Fruit fly (Drosophila melanogaster) whole organism, wandering third instar larva: ENCODE results near the gene CG12992.

Source experiments
- CrebA ChIP-seq: fragments of 200-800 bp; sonication (Bioruptor generic); optimal IDR thresholded peaks from 2 replicates; lab custom pipeline; 2016; ENCODE audit warnings: missing biosample characterization, mild to moderate bottlenecking, missing genetic modification characterization, borderline replicate concordance
- Dfd ChIP-seq: fragments of >200 bp; optimal IDR thresholded peaks from 2 replicates; lab custom pipeline; 2017; ENCODE audit warnings: missing biosample characterization, missing genetic modification characterization
- Dif ChIP-seq: fragments of 200-275, 200-300 bp; sonication (Bioruptor generic); optimal IDR thresholded peaks from 2 replicates; lab custom pipeline; 2018; ENCODE audit warnings: missing biosample characterization, missing genetic modification characterization; ENCODE audit not compliant: partially characterized antibody
- HLH106 ChIP-seq: fragments of 200-800 bp; optimal IDR thresholded peaks from 3 replicates; lab custom pipeline; 2019; ENCODE audit warnings: missing biosample characterization, mild to moderate bottlenecking, missing genetic modification characterization, moderate library complexity
- Hnf4 ChIP-seq: fragments of 200-800 bp; sonication (Bioruptor generic); optimal IDR thresholded peaks from 2 replicates; lab custom pipeline; 2016; ENCODE audit warnings: missing biosample characterization, mild to moderate bottlenecking, missing genetic modification characterization
- Hr83 ChIP-seq: fragments of 200-300 bp; sonication (Bioruptor generic); optimal IDR thresholded peaks from 2 replicates; lab custom pipeline; 2016; ENCODE audit warnings: missing biosample characterization, mild to moderate bottlenecking, missing genetic modification characterization, moderate library complexity; ENCODE audit not compliant: poor library complexity, severe bottlenecking
- Jra ChIP-seq: sonication (Bioruptor generic); optimal IDR thresholded peaks from 2 replicates; lab custom pipeline; 2016; ENCODE audit warnings: missing biosample characterization, missing genetic modification characterization
- Mio ChIP-seq: sonication (Bioruptor generic); optimal IDR thresholded peaks from 2 replicates; lab custom pipeline; 2016; ENCODE audit warnings: missing biosample characterization, missing genetic modification characterization
- Myc ChIP-seq: fragments of >200 bp; optimal IDR thresholded peaks from 2 replicates; lab custom pipeline; 2017
- N ChIP-seq: fragments of >200 bp; optimal IDR thresholded peaks from 2 replicates; lab custom pipeline; 2018; ENCODE audit warnings: missing biosample characterization, missing external identifiers, missing genetic modification characterization
- OdsH ChIP-seq: fragments of 200-800 bp; sonication (Bioruptor generic); optimal IDR thresholded peaks from 2 replicates; lab custom pipeline; 2016; ENCODE audit warnings: missing biosample characterization, mild to moderate bottlenecking, missing genetic modification characterization
- Rel ChIP-seq, 2 experiments: fragments of 200-800 bp; sonication (Bioruptor generic) in 1 of 2; optimal IDR thresholded peaks; 2 replicates in 1 of 2; 3 replicates in 1 of 2; lab custom pipeline; 2016 to 2019; ENCODE audit warnings: mild to moderate bottlenecking in 2 of 2, missing biosample characterization in 2 of 2, missing genetic modification characterization in 2 of 2, moderate library complexity in 1 of 2
- Sp1 ChIP-seq: fragments of 200-800 bp; sonication (Bioruptor generic); optimal IDR thresholded peaks from 3 replicates; lab custom pipeline; 2019; ENCODE audit warnings: missing biosample characterization, mild to moderate bottlenecking, missing genetic modification characterization, moderate library complexity
- Vsx2 ChIP-seq: fragments of 200-300, 225-300 bp; sonication (Bioruptor generic); optimal IDR thresholded peaks from 2 replicates; lab custom pipeline; 2018; ENCODE audit warnings: missing biosample characterization, missing genetic modification characterization; ENCODE audit not compliant: partially characterized antibody
- br ChIP-seq: fragments of 200-800 bp; sonication (Bioruptor generic); optimal IDR thresholded peaks from 2 replicates; lab custom pipeline; 2016; ENCODE audit warnings: missing biosample characterization, missing genetic modification characterization
- dl ChIP-seq, 2 experiments: fragments of 175-275, 200-275 bp in 1 of 2; fragments of 200-275 bp in 1 of 2; sonication (Bioruptor generic); optimal IDR thresholded peaks; lab custom pipeline; 2018; ENCODE audit warnings: mild to moderate bottlenecking in 2 of 2, missing biosample characterization in 2 of 2, missing genetic modification characterization in 2 of 2, moderate library complexity in 2 of 2; ENCODE audit not compliant: partially characterized antibody in 2 of 2, insufficient read depth in 1 of 2
- dmrt93B ChIP-seq: fragments of 200-800 bp; sonication (Bioruptor generic); optimal IDR thresholded peaks from 2 replicates; lab custom pipeline; 2018; ENCODE audit warnings: missing biosample characterization, mild to moderate bottlenecking, missing genetic modification characterization
- dsf ChIP-seq: sonication (Bioruptor generic); optimal IDR thresholded peaks from 2 replicates; lab custom pipeline; 2016; ENCODE audit warnings: missing biosample characterization, missing genetic modification characterization, borderline replicate concordance
- ey ChIP-seq: fragments of 200-800 bp; sonication (Bioruptor generic); optimal IDR thresholded peaks from 2 replicates; lab custom pipeline; 2016; ENCODE audit warnings: missing biosample characterization, missing genetic modification characterization
- foxo ChIP-seq, 2 experiments: fragments of 200-800 bp; sonication (Bioruptor generic); optimal IDR thresholded peaks; 2 replicates in 1 of 2; 3 replicates in 1 of 2; lab custom pipeline; 2016 to 2017; ENCODE audit warnings: missing biosample characterization in 2 of 2, missing genetic modification characterization in 2 of 2
- fru ChIP-seq: fragments of 200-800 bp; sonication (Bioruptor generic); optimal IDR thresholded peaks from 3 replicates; lab custom pipeline; 2016; ENCODE audit warnings: missing biosample characterization, mild to moderate bottlenecking, missing genetic modification characterization
- h ChIP-seq: fragments of 200-800 bp; sonication (Bioruptor generic); optimal IDR thresholded peaks from 3 replicates; lab custom pipeline; 2016; ENCODE audit warnings: missing biosample characterization, mild to moderate bottlenecking, missing genetic modification characterization
- lola ChIP-seq: fragments of >200 bp; optimal IDR thresholded peaks from 2 replicates; lab custom pipeline; 2017; ENCODE audit warnings: missing biosample characterization, missing genetic modification characterization
- pan ChIP-seq: fragments of >200 bp; optimal IDR thresholded peaks from 2 replicates; lab custom pipeline; 2017
- psq ChIP-seq: fragments of 200-800 bp; sonication (Bioruptor generic); optimal IDR thresholded peaks from 3 replicates; lab custom pipeline; 2017; ENCODE audit warnings: missing biosample characterization, mild to moderate bottlenecking, missing genetic modification characterization, moderate library complexity
- rgr ChIP-seq: fragments of 200-800 bp; sonication (Bioruptor generic); optimal IDR thresholded peaks from 3 replicates; lab custom pipeline; 2016; ENCODE audit warnings: missing biosample characterization, mild to moderate bottlenecking, missing genetic modification characterization
- tai ChIP-seq: sonication (Bioruptor generic); optimal IDR thresholded peaks from 2 replicates; lab custom pipeline; 2016; ENCODE audit warnings: missing biosample characterization, missing genetic modification characterization
- usp ChIP-seq: fragments of >200 bp; optimal IDR thresholded peaks from 2 replicates; lab custom pipeline; 2017; ENCODE audit warnings: missing biosample characterization, missing genetic modification characterization
- woc ChIP-seq: sonication (Bioruptor generic); optimal IDR thresholded peaks from 2 replicates; lab custom pipeline; 2016; ENCODE audit warnings: missing biosample characterization, mild to moderate bottlenecking, missing genetic modification characterization

Gene CG12992

dm6 chrX:17575846-17576245, 12.8 kb upstream of the CG12992 start:
- TF ChIP-seq Hr83 (GFP tag; lab: Kevin White, UChicago) (no peak), N (GFP tag; lab: Kevin White, UChicago) (no peak), psq (peak; percentile 29)

- TF ChIP-seq dl (GFP tag; optimal IDR thresholded peaks at IDR 0.05; lab: Kevin White, UChicago; ENCODE audit: insufficient read depth in 1 of 2, partially characterized antibody in 2 of 2) (no peak), CrebA (no peak), Dfd (no peak), usp (GFP tag; lab: Kevin White, UChicago) (no peak), foxo (GFP tag; optimal IDR thresholded peaks at IDR 0.05; lab: Kevin White, UChicago) (no peak), rgr (GFP tag; lab: Kevin White, UChicago) (no peak), Dif (GFP tag; lab: Kevin White, UChicago) (no peak), dmrt93B (GFP tag; lab: Kevin White, UChicago) (no peak)
These were observed 12.1 kb upstream of the CG12992 start for dm6 chrX:17576606-17577005.

DNA sequence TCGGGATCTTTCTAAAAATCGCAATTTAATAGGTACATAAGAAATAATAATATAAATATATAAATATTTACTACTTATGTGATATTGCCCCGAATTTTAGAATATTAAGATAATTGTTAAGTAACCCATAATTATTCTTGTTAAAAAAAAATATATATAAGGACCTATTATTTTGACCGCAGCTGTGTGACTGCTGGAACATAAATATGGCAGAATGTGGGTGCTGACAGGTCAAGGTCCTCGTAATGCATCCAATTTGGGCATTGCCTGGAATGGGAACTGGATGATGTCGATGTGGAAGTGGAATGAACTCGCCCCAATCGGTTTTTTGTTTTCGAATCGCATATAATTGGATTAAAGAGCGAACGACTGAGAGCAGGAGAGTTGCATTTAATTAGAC, 11.3 kb upstream of the CG12992 start:
- no peak for TF ChIP-seq usp (GFP tag; lab: Kevin White, UChicago)
- peak; percentile 26 for TF ChIP-seq HLH106
- TF ChIP-seq Hnf4 (GFP tag; lab: Kevin White, UChicago): no peak
- TF ChIP-seq psq: no peak
- peak; percentile 5 for TF ChIP-seq Sp1
- no peak for TF ChIP-seq foxo (GFP tag; optimal IDR thresholded peaks at IDR 0.05; lab: Kevin White, UChicago)
- no peak for TF ChIP-seq lola
- TF ChIP-seq dsf (GFP tag; lab: Kevin White, UChicago): no peak
- TF ChIP-seq Dif (GFP tag; lab: Kevin White, UChicago): no peak

- TF ChIP-seq Hr83 (GFP tag; lab: Kevin White, UChicago) (no peak), HLH106 (peak; percentile 38), fru (GFP tag; lab: Kevin White, UChicago) (peak; percentile 37), rgr (GFP tag; lab: Kevin White, UChicago) (no peak), Vsx2 (GFP tag; lab: Kevin White, UChicago) (no peak), woc (GFP tag; lab: Kevin White, UChicago) (peak; percentile 72), h (GFP tag; lab: Kevin White, UChicago) (peak; percentile 29), pan (lab: Kevin White, UChicago) (peak; percentile 55), foxo (GFP tag; optimal IDR thresholded peaks at IDR 0.05; lab: Kevin White, UChicago) (peak in 1 of 2 experiments; percentile 50), Hnf4 (GFP tag; lab: Kevin White, UChicago) (peak; percentile 23), psq (peak; percentile 13), ey (GFP tag; lab: Kevin White, UChicago) (peak; percentile 24), Mio (no peak), OdsH (GFP tag; lab: Kevin White, UChicago) (no peak), tai (GFP tag; lab: Kevin White, UChicago) (no peak), Myc (lab: Kevin White, UChicago) (no peak), Rel (GFP tag; optimal IDR thresholded peaks at IDR 0.05; lab: Kevin White, UChicago) (no peak), Rel (tag; optimal IDR thresholded peaks at IDR 0.05; lab: Kevin White, UChicago) (peak; percentile 27), Jra (GFP tag; lab: Kevin White, UChicago) (peak; percentile 2), Sp1 (peak; percentile 1), br (GFP tag; lab: Kevin White, UChicago) (peak; percentile 46), dmrt93B (GFP tag; lab: Kevin White, UChicago) (peak; percentile 27)
These were observed 10.5 kb upstream of the CG12992 start for dm6 chrX:17578124-17578523.

DNA sequence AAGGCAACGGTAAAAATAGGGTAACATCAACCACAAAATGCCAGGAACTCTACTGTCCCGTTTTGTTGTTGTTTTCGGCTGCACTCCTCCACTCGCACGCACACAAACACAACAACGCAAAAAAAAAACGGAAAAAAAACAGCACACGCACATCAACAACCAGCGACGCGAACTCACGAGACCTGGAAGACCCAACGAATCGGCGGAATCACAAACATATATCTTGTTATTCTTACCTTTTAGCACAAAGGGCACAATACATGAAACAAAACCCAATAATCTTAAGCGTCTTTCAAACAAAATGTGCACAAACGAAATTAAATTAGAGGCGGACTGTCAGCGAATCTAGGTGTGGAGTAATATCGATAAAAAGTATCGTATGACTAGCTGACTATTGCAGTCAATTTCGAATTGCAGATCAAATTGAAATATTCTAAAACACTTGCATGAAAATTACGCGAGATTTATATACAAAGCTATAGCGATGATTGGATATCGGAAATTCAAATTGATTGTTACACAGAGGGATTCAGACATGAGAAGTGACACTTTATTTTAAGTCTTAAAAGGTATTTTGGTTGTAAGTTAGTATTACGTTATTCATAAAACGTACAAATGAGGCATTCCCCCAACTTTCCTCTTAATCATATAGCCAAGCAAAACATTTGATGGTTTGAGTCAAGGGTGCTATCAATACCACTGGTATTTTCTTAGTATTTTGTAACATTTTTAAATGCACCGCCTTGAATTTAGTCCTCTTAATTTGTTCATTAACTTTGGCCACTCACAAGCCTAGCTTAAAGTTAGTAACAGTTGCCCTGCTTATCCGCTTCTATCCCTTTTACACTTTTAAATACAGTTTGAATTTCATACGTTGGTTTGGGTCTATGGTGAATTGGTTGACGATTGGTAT, 9.5 kb upstream of the CG12992 start, which contains the start of gene Ankle2:
TSS of gene Ankle2 (minus strand) at position 361 of the 913 bp plus-strand sequence.
- TF ChIP-seq dl (GFP tag; optimal IDR thresholded peaks at IDR 0.05; lab: Kevin White, UChicago; ENCODE audit: insufficient read depth in 1 of 2, partially characterized antibody in 2 of 2): no peak
- no peak for TF ChIP-seq psq
- TF ChIP-seq Rel (GFP tag; optimal IDR thresholded peaks at IDR 0.05; lab: Kevin White, UChicago): no peak
- TF ChIP-seq Rel (tag; optimal IDR thresholded peaks at IDR 0.05; lab: Kevin White, UChicago): peak; percentile 95
- TF ChIP-seq rgr (GFP tag; lab: Kevin White, UChicago): no peak
- TF ChIP-seq Dfd: no peak
- peak; percentile 31 for TF ChIP-seq woc (GFP tag; lab: Kevin White, UChicago)
- TF ChIP-seq N (GFP tag; lab: Kevin White, UChicago): no peak
- TF ChIP-seq Hnf4 (GFP tag; lab: Kevin White, UChicago): no peak
- no peak for TF ChIP-seq Hr83 (GFP tag; lab: Kevin White, UChicago)
- peak; percentile 49 for TF ChIP-seq Myc (lab: Kevin White, UChicago)
